Worm (Caenorhabditis elegans) whole organism, L2 larva: ENCODE data around the gene lgc-57.

Source experiments
- aly-2 ChIP-seq: fragments of 150-350 bp; optimal IDR thresholded peaks from 2 replicates; lab custom pipeline; 2014; ENCODE audit warnings: missing biosample characterization, missing genetic modification characterization
- ceh-82 ChIP-seq: fragments of 150-350 bp; optimal IDR thresholded peaks from 2 replicates; lab custom pipeline; 2014; ENCODE audit warnings: missing biosample characterization, missing genetic modification characterization
- elt-3 ChIP-seq: sonication (generic microtip); optimal IDR thresholded peaks from 2 replicates; lab custom pipeline; 2017; ENCODE audit warnings: missing biosample characterization, missing genetic modification characterization
- fos-1 ChIP-seq: fragments of 150-350 bp; optimal IDR thresholded peaks from 2 replicates; lab custom pipeline; 2014; ENCODE audit warnings: missing biosample characterization, missing genetic modification characterization
- lin-39 ChIP-seq: fragments of 150-350 bp; optimal IDR thresholded peaks from 2 replicates; lab custom pipeline; 2014; ENCODE audit warnings: missing biosample characterization, missing genetic modification reagents, missing genetic modification characterization
- nhr-25 ChIP-seq: fragments of 150-350 bp; sonication (generic microtip); optimal IDR thresholded peaks from 3 replicates; lab custom pipeline; 2014; ENCODE audit warnings: missing biosample characterization, missing genetic modification characterization
- unc-62 ChIP-seq: fragments of 150-350 bp; optimal IDR thresholded peaks from 2 replicates; lab custom pipeline; 2014; ENCODE audit warnings: missing biosample characterization, missing genetic modification reagents, missing genetic modification characterization
- ztf-4 ChIP-seq: fragments of 150-350 bp; optimal IDR thresholded peaks from 2 replicates; lab custom pipeline; 2014; ENCODE audit warnings: missing biosample characterization, missing genetic modification characterization

DNA sequence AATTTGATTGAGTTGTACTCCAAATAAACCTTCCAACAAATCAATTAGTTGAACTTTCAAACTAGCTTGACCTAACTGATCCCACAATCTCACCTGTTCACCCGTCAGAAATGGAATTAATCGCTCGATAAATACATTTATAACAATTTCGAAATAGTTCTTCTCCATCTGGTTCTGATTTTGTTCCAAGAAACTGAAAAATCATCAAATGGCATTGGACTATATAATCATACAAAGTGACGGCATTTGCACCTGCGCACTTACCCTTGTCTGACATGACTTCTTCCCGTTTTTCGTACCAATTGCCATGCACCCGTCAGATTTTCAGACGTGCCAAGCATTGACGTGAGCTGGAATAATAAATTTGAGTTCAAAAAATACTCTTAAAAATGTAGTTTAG, 35.9 kb downstream of the lgc-57 start:
- TF ChIP-seq aly-2 (tag; lab: Kevin White, UChicago) = no peak
- TF ChIP-seq fos-1 (tag; lab: Kevin White, UChicago) = no peak
- no peak for TF ChIP-seq elt-3 (tag; lab: Kevin White, UChicago)
- no peak for TF ChIP-seq ztf-4 (tag; lab: Kevin White, UChicago)
- TF ChIP-seq lin-39 (tag; lab: Kevin White, UChicago) = no peak
- no peak for TF ChIP-seq ceh-82
- TF ChIP-seq nhr-25 (tag; lab: Kevin White, UChicago) = no peak
- TF ChIP-seq unc-62 (GFP tag; lab: Kevin White, UChicago) = no peak
